Worm (Caenorhabditis elegans) whole organism, L4 larva: ENCODE results near the gene ops-1.

Experiments
- D1046.2 ChIP-seq: fragments of 200-800 bp; sonication (Bioruptor generic); IDR thresholded peaks from 2 replicates; pipeline ENCODE4 v1.3.6; 2022; ENCODE audit warnings: missing genetic modification characterization, missing compliant biosample characterization
- F49E8.2 ChIP-seq: sonication (generic microtip); optimal IDR thresholded peaks from 2 replicates; lab custom pipeline; 2016; ENCODE audit warnings: missing compliant biosample characterization, mild to moderate bottlenecking, missing genetic modification characterization, borderline replicate concordance
- R02D3.7 ChIP-seq: fragments of 150-350 bp; sonication (generic microtip); optimal IDR thresholded peaks from 3 replicates; lab custom pipeline; 2014; ENCODE audit warnings: missing biosample characterization, missing genetic modification characterization
- T20F7.1 ChIP-seq: fragments of 200-800 bp; sonication (Bioruptor generic); optimal IDR thresholded peaks from 2 replicates; lab custom pipeline; 2018; ENCODE audit warnings: mild to moderate bottlenecking, missing genetic modification characterization, missing compliant biosample characterization
- T26A8.4 ChIP-seq: fragments of 200-800 bp; sonication (Bioruptor generic); IDR thresholded peaks from 2 replicates; pipeline ENCODE4 v1.3.6; 2022; ENCODE audit warnings: missing genetic modification characterization, missing compliant biosample characterization
- Y5F2A.4 ChIP-seq: fragments of 200-800 bp; sonication (Bioruptor generic); optimal IDR thresholded peaks from 2 replicates; lab custom pipeline; 2018; ENCODE audit warnings: mild to moderate bottlenecking, missing genetic modification characterization, missing compliant biosample characterization
- ceh-20 ChIP-seq: fragments of 200-800 bp; sonication (Bioruptor generic); IDR thresholded peaks from 2 replicates; pipeline ENCODE4 v1.3.6; 2022; ENCODE audit warnings: missing genetic modification reagents, missing genetic modification characterization, missing compliant biosample characterization
- ceh-28 ChIP-seq: fragments of 150-350 bp; optimal IDR thresholded peaks from 2 replicates; lab custom pipeline; 2014; ENCODE audit warnings: missing biosample characterization, missing genetic modification reagents, missing genetic modification characterization
- daf-16 ChIP-seq, 3 experiments: sonication (generic microtip); optimal IDR thresholded peaks; 2 replicates each; lab custom pipeline; 2016 to 2017; ENCODE audit warnings: missing genetic modification characterization in 3 of 3, missing genetic modification reagents in 3 of 3, mild to moderate bottlenecking in 2 of 3, missing compliant biosample characterization in 2 of 3, missing biosample characterization in 1 of 3, moderate library complexity in 1 of 3
- dmd-6 ChIP-seq: fragments of 200-800 bp; sonication (Bioruptor generic); IDR thresholded peaks from 2 replicates; pipeline ENCODE4 v1.3.6; 2022; ENCODE audit warnings: missing genetic modification reagents, missing genetic modification characterization, missing compliant biosample characterization
- dmd-8 ChIP-seq: fragments of 200-800 bp; sonication (Bioruptor generic); IDR thresholded peaks from 2 replicates; pipeline ENCODE4 v1.3.6; 2022; ENCODE audit warnings: missing genetic modification characterization, missing compliant biosample characterization
- dpl-1 ChIP-seq: fragments of 150-350 bp; optimal IDR thresholded peaks from 2 replicates; lab custom pipeline; 2014; ENCODE audit warnings: missing biosample characterization, missing genetic modification reagents, missing genetic modification characterization
- dve-1 ChIP-seq: sonication (generic microtip); optimal IDR thresholded peaks from 2 replicates; lab custom pipeline; 2017; ENCODE audit warnings: antibody characterized with exemption, mild to moderate bottlenecking, missing genetic modification characterization, missing compliant biosample characterization; ENCODE audit not compliant: insufficient read depth
- egl-27 ChIP-seq: sonication (generic microtip); optimal IDR thresholded peaks from 3 replicates; lab custom pipeline; 2017; ENCODE audit warnings: missing biosample characterization, missing genetic modification reagents, missing genetic modification characterization
- hlh-11 ChIP-seq: fragments of 200-800 bp; sonication (Bioruptor generic); optimal IDR thresholded peaks from 2 replicates; lab custom pipeline; 2018; ENCODE audit warnings: mild to moderate bottlenecking, missing genetic modification characterization, missing compliant biosample characterization
- hlh-30 ChIP-seq: sonication (generic microtip); optimal IDR thresholded peaks from 2 replicates; lab custom pipeline; 2017; ENCODE audit warnings: antibody characterized with exemption, mild to moderate bottlenecking, missing genetic modification characterization, missing compliant biosample characterization; ENCODE audit not compliant: insufficient read depth
- lin-1 ChIP-seq: fragments of 200-800 bp; sonication (Bioruptor generic); IDR thresholded peaks from 2 replicates; pipeline ENCODE4 v1.3.6; 2022; ENCODE audit warnings: missing genetic modification reagents, missing genetic modification characterization, missing compliant biosample characterization
- lin-38 ChIP-seq: fragments of 200-800 bp; sonication (Bioruptor generic); IDR thresholded peaks from 2 replicates; pipeline ENCODE4 v1.3.6; 2022; ENCODE audit warnings: missing genetic modification reagents, missing genetic modification characterization, missing compliant biosample characterization
- lsy-2 ChIP-seq, 2 experiments: fragments of 150-350 bp in 1 of 2; sonication (generic microtip) in 1 of 2; optimal IDR thresholded peaks; 2 replicates each; lab custom pipeline; 2014 to 2017; ENCODE audit warnings: missing biosample characterization in 2 of 2, missing genetic modification characterization in 2 of 2
- madf-5 ChIP-seq, 2 experiments: fragments of 200-800 bp; sonication (Bioruptor generic); IDR thresholded peaks; 2 replicates each; pipeline ENCODE4 v1.3.6; 2022; ENCODE audit warnings: missing compliant biosample characterization in 2 of 2, missing genetic modification characterization in 2 of 2
- mdl-1 ChIP-seq, 2 experiments: fragments of 150-350 bp in 1 of 2; sonication (generic microtip) in 1 of 2; optimal IDR thresholded peaks; 2 replicates each; lab custom pipeline; 2014 to 2017; ENCODE audit warnings: missing biosample characterization in 2 of 2, missing genetic modification characterization in 2 of 2
- mes-2 ChIP-seq: sonication (generic microtip); optimal IDR thresholded peaks from 2 replicates; lab custom pipeline; 2016; ENCODE audit warnings: missing genotype, mild to moderate bottlenecking, missing genetic modification characterization, missing compliant biosample characterization; ENCODE audit not compliant: poor library complexity, severe bottlenecking
- mxl-2 ChIP-seq: fragments of 200-800 bp; sonication (Bioruptor generic); conservative IDR thresholded peaks from 2 replicates; pipeline ENCODE4 v1.3.6; 2022; ENCODE audit warnings: missing genetic modification reagents, missing genetic modification characterization, missing compliant biosample characterization
- nhr-237 ChIP-seq: sonication (generic microtip); optimal IDR thresholded peaks from 2 replicates; lab custom pipeline; 2017; ENCODE audit warnings: missing biosample characterization, missing genetic modification characterization
- nhr-25 ChIP-seq: sonication (generic microtip); optimal IDR thresholded peaks from 2 replicates; lab custom pipeline; 2017; ENCODE audit warnings: missing genetic modification characterization, mild to moderate bottlenecking, missing compliant biosample characterization, antibody characterized with exemption, moderate library complexity, borderline replicate concordance; ENCODE audit not compliant: insufficient read depth
- nhr-28 ChIP-seq: fragments of 150-350 bp; optimal IDR thresholded peaks from 2 replicates; lab custom pipeline; 2014; ENCODE audit warnings: missing biosample characterization, missing genetic modification characterization
- nhr-48 ChIP-seq: sonication (generic microtip); optimal IDR thresholded peaks from 2 replicates; lab custom pipeline; 2016; ENCODE audit warnings: mild to moderate bottlenecking, missing genetic modification characterization, missing compliant biosample characterization
- pha-4 ChIP-seq, 2 experiments: fragments of 150-350 bp in 1 of 2; fragments of 200-800 bp in 1 of 2; sonication (Bioruptor generic) in 1 of 2; IDR thresholded peaks in 1 of 2; optimal IDR thresholded peaks in 1 of 2; 2 replicates each; pipeline versions ENCODE4 v1.3.6 to Lab custom; 2014 to 2022; ENCODE audit warnings: missing genetic modification characterization in 2 of 2, missing genetic modification reagents in 2 of 2, missing biosample characterization in 1 of 2, missing compliant biosample characterization in 1 of 2
- pqm-1 ChIP-seq: sonication (generic microtip); optimal IDR thresholded peaks from 2 replicates; lab custom pipeline; 2017; ENCODE audit warnings: missing biosample characterization, missing genetic modification characterization
- snpc-1.2 ChIP-seq: fragments of 200-800 bp; sonication (Bioruptor generic); IDR thresholded peaks from 2 replicates; pipeline ENCODE4 v1.3.6; 2022; ENCODE audit warnings: missing genetic modification reagents, missing genetic modification characterization, missing compliant biosample characterization
- spr-1 ChIP-seq: sonication (generic microtip); optimal IDR thresholded peaks from 2 replicates; lab custom pipeline; 2016; ENCODE audit warnings: mild to moderate bottlenecking, missing genetic modification characterization, missing compliant biosample characterization
- spr-3 ChIP-seq: fragments of 200-800 bp; sonication (Bioruptor generic); optimal IDR thresholded peaks from 2 replicates; lab custom pipeline; 2018; ENCODE audit warnings: mild to moderate bottlenecking, missing genetic modification characterization, missing compliant biosample characterization
- unc-62 ChIP-seq, 3 experiments: fragments of 150-350 bp in 1 of 3; sonication (generic microtip); optimal IDR thresholded peaks in 2 of 3; peaks in 1 of 3; 1 replicate in 1 of 3; 2 replicates in 2 of 3; lab custom pipeline; 2014 to 2017; ENCODE audit warnings: missing biosample characterization in 3 of 3, missing genetic modification characterization in 3 of 3, missing genetic modification reagents in 3 of 3, missing genotype in 1 of 3

ops-1 gene

ce11 chrIV:6328198-6328597 is 44.0 kb upstream of the ops-1 start:
- peak in 1 of 2 experiments; percentile 94 for TF ChIP-seq unc-62 (GFP tag; optimal IDR thresholded peaks at IDR 0.05 in 1 of 2; lab: Kevin White, UChicago)
- TF ChIP-seq unc-62 (tag; optimal IDR thresholded peaks at IDR 0.05; lab: Kevin White, UChicago) = no peak
- no peak for TF ChIP-seq spr-1 (tag; lab: Kevin White, UChicago)

- peak; percentile 19 for TF ChIP-seq nhr-48
- TF ChIP-seq dmd-8 (GFP tag; lab: Robert Waterston, UW) = no peak
- peak; percentile 51 for TF ChIP-seq lin-38
- TF ChIP-seq ceh-20 (GFP tag; lab: Robert Waterston, UW) = 0 out of 2 replicates have a peak, but pooled peaks have one; percentile 25
- peak; percentile 43; the same call in 1 of the 2 replicates for TF ChIP-seq dmd-6 (GFP tag; lab: Robert Waterston, UW)
- peak; percentile 17 for TF ChIP-seq dpl-1 (GFP tag; lab: Kevin White, UChicago)
- TF ChIP-seq egl-27 = no peak
- TF ChIP-seq nhr-28 (tag; lab: Kevin White, UChicago) = peak; percentile 64
- TF ChIP-seq daf-16 (GFP tag; optimal IDR thresholded peaks at IDR 0.05; lab: Kevin White, UChicago) = no peak
- TF ChIP-seq daf-16 (tag; optimal IDR thresholded peaks at IDR 0.05; lab: Kevin White, UChicago) = peak; percentile 59
- TF ChIP-seq dve-1 (tag; lab: Kevin White, UChicago) = peak; percentile 38
- TF ChIP-seq lsy-2 (tag; optimal IDR thresholded peaks at IDR 0.05; lab: Kevin White, UChicago) = peak in 1 of 2 experiments; percentile 59
- TF ChIP-seq pqm-1 = peak; percentile 40
- TF ChIP-seq R02D3.7 (tag; lab: Kevin White, UChicago) = no peak
- TF ChIP-seq mdl-1 (tag; optimal IDR thresholded peaks at IDR 0.05; lab: Kevin White, UChicago) = no peak
- TF ChIP-seq nhr-237 (tag; lab: Kevin White, UChicago) = no peak
- peak; percentile 46 for TF ChIP-seq hlh-11
- TF ChIP-seq ceh-28 (tag; lab: Kevin White, UChicago) = peak; percentile 69
- TF ChIP-seq T20F7.1 (GFP tag; lab: Kevin White, UChicago) = peak; percentile 17
These were observed 43.3 kb upstream of the ops-1 start for ce11 chrIV:6327363-6328015.

- TF ChIP-seq madf-5 (GFP tag; IDR thresholded peaks at IDR 0.05; lab: Robert Waterston, UW) (no peak), mes-2 (peak; percentile 15)
These were observed 42.3 kb upstream of the ops-1 start, which contains the start of gene lsm-8 for ce11 chrIV:6326448-6326847. TSS of gene lsm-8 (plus strand) at chrIV:6326526.

ce11 chrIV:6325772-6326171 is 41.6 kb upstream of the ops-1 start:
- TF ChIP-seq lin-38 = peak; percentile 64
- no peak for TF ChIP-seq nhr-25 (tag; lab: Kevin White, UChicago)
- peak; percentile 18; the same call in 1 of the 2 replicates for TF ChIP-seq pha-4 (GFP tag; IDR thresholded peaks at IDR 0.05; lab: Robert Waterston, UW)
- no peak for TF ChIP-seq pha-4 (tag; optimal IDR thresholded peaks at IDR 0.05; lab: Kevin White, UChicago)
- TF ChIP-seq D1046.2 (GFP tag; lab: Robert Waterston, UW) = no peak
- TF ChIP-seq mxl-2 (GFP tag; lab: Robert Waterston, UW) = 0 out of 2 replicates have a peak, but pooled peaks have one; percentile 43
- no peak for TF ChIP-seq hlh-30 (tag; lab: Kevin White, UChicago)
- peak; percentile 77 for TF ChIP-seq snpc-1.2 (GFP tag; lab: Robert Waterston, UW)
- no peak for TF ChIP-seq T26A8.4 (GFP tag; lab: Robert Waterston, UW)
- TF ChIP-seq Y5F2A.4 = peak; percentile 3
- TF ChIP-seq F49E8.2 (tag; lab: Kevin White, UChicago) = peak; percentile 51
- 0 out of 2 replicates have a peak, but pooled peaks have one; percentile 8 for TF ChIP-seq lin-1 (GFP tag; lab: Robert Waterston, UW)
- peak; percentile 10 for TF ChIP-seq spr-3 (GFP tag; lab: Kevin White, UChicago)
